Worm (Caenorhabditis elegans) whole organism, young adult: ENCODE data around the gene srlf-15.
A peak's percentile ranks its signal among the peaks of the same experiment; 100 is the strongest.

ENCODE experiments used
- B0035.1 ChIP-seq: sonication (generic microtip); optimal IDR thresholded peaks from 2 replicates; lab custom pipeline; 2016; ENCODE audit warnings: missing genetic modification characterization, mild to moderate bottlenecking, missing compliant biosample characterization, missing genotype, missing genetic modification reagents
- B0261.1 ChIP-seq: sonication (generic microtip); optimal IDR thresholded peaks from 2 replicates; lab custom pipeline; 2016; ENCODE audit warnings: mild to moderate bottlenecking, missing genetic modification characterization, moderate library complexity, missing compliant biosample characterization
- C06A6.2 ChIP-seq: fragments of 200-800 bp; sonication (Bioruptor generic); conservative IDR thresholded peaks from 2 replicates; pipeline ENCODE4 v1.3.6; 2022; ENCODE audit warnings: missing genetic modification characterization, missing compliant biosample characterization
- F10E7.11 ChIP-seq: sonication (generic microtip); optimal IDR thresholded peaks from 2 replicates; lab custom pipeline; 2017; ENCODE audit warnings: mild to moderate bottlenecking, missing genetic modification characterization, moderate library complexity, missing compliant biosample characterization
- F22D6.2 ChIP-seq: sonication (generic microtip); optimal IDR thresholded peaks from 2 replicates; lab custom pipeline; 2016; ENCODE audit warnings: mild to moderate bottlenecking, missing genetic modification characterization, missing compliant biosample characterization
- F52B5.7 ChIP-seq: sonication (generic microtip); optimal IDR thresholded peaks from 2 replicates; lab custom pipeline; 2016; ENCODE audit warnings: mild to moderate bottlenecking, missing genetic modification characterization, missing compliant biosample characterization
- K11D2.4 ChIP-seq: fragments of 200-800 bp; sonication (Bioruptor generic); IDR thresholded peaks from 2 replicates; pipeline ENCODE4 v1.3.6; 2022; ENCODE audit warnings: missing genetic modification reagents, missing genetic modification characterization, missing compliant biosample characterization
- T26A5.8 ChIP-seq: sonication (generic microtip); optimal IDR thresholded peaks from 2 replicates; lab custom pipeline; 2016; ENCODE audit warnings: missing genetic modification characterization, missing compliant biosample characterization
- Y53G8AR.9 ChIP-seq: fragments of 200-800 bp; sonication (Bioruptor generic); conservative IDR thresholded peaks from 2 replicates; pipeline ENCODE4 v1.3.6; 2022; ENCODE audit warnings: missing genetic modification reagents, missing genetic modification characterization, missing compliant biosample characterization
- aptf-2 ChIP-seq: fragments of 200-800 bp; sonication (Bioruptor generic); conservative IDR thresholded peaks from 2 replicates; pipeline ENCODE4 v1.3.6; 2022; ENCODE audit warnings: missing genetic modification reagents, missing genetic modification characterization, missing compliant biosample characterization
- aptf-3 ChIP-seq: fragments of 200-800 bp; sonication (Bioruptor generic); IDR thresholded peaks from 2 replicates; pipeline ENCODE4 v1.3.6; 2022; ENCODE audit warnings: missing genetic modification characterization, missing compliant biosample characterization
- attf-3 ChIP-seq: fragments of 200-800 bp; sonication (Bioruptor generic); conservative IDR thresholded peaks from 2 replicates; pipeline ENCODE4 v1.3.6; 2022; ENCODE audit warnings: missing genetic modification reagents, missing genetic modification characterization, missing compliant biosample characterization
- bed-1 ChIP-seq: fragments of 200-800 bp; sonication (Bioruptor generic); IDR thresholded peaks from 2 replicates; pipeline ENCODE4 v1.3.6; 2022; ENCODE audit warnings: missing genetic modification reagents, missing genetic modification characterization, missing compliant biosample characterization
- bed-2 ChIP-seq: fragments of 200-800 bp; sonication (Bioruptor generic); IDR thresholded peaks from 2 replicates; pipeline ENCODE4 v1.3.6; 2022; ENCODE audit warnings: missing genetic modification reagents, missing genetic modification characterization, missing compliant biosample characterization
- ccch-3 ChIP-seq: fragments of 200-800 bp; sonication (Bioruptor generic); optimal IDR thresholded peaks from 2 replicates; lab custom pipeline; 2018; ENCODE audit warnings: mild to moderate bottlenecking, missing genetic modification characterization, missing compliant biosample characterization
- ceh-27 ChIP-seq: fragments of 200-800 bp; sonication (Bioruptor generic); optimal IDR thresholded peaks from 2 replicates; lab custom pipeline; 2018; ENCODE audit warnings: mild to moderate bottlenecking, missing genetic modification characterization, moderate library complexity, missing compliant biosample characterization
- ceh-40 ChIP-seq: fragments of 200-800 bp; sonication (Bioruptor generic); IDR thresholded peaks from 2 replicates; pipeline ENCODE4 v1.3.6; 2022; ENCODE audit warnings: missing genetic modification characterization, missing compliant biosample characterization
- ceh-58 ChIP-seq: fragments of 200-800 bp; sonication (Bioruptor generic); IDR thresholded peaks from 2 replicates; pipeline ENCODE4 v1.3.6; 2022; ENCODE audit warnings: missing genetic modification characterization, missing compliant biosample characterization
- dpff-1 ChIP-seq: sonication (generic microtip); optimal IDR thresholded peaks from 2 replicates; lab custom pipeline; 2017; ENCODE audit warnings: mild to moderate bottlenecking, missing genetic modification characterization, missing compliant biosample characterization
- ekl-4 ChIP-seq: fragments of 200-800 bp; sonication (Bioruptor generic); IDR thresholded peaks from 2 replicates; pipeline ENCODE4 v1.3.6; 2022; ENCODE audit warnings: missing genetic modification reagents, missing genetic modification characterization, missing compliant biosample characterization
- him-1 ChIP-seq: sonication (generic microtip); optimal IDR thresholded peaks from 2 replicates; lab custom pipeline; 2016; ENCODE audit warnings: missing genotype, missing genetic modification reagents, missing genetic modification characterization, missing compliant biosample characterization
- hmg-20 ChIP-seq: fragments of 200-800 bp; sonication (Bioruptor generic); IDR thresholded peaks from 2 replicates; pipeline ENCODE4 v1.3.6; 2022; ENCODE audit warnings: missing genetic modification reagents, missing genetic modification characterization, missing compliant biosample characterization
- hrde-1 ChIP-seq: sonication (generic microtip); optimal IDR thresholded peaks from 2 replicates; lab custom pipeline; 2016; ENCODE audit warnings: missing genetic modification characterization, mild to moderate bottlenecking, missing compliant biosample characterization, moderate library complexity, missing genotype, missing genetic modification reagents, borderline replicate concordance
- hsf-1 ChIP-seq: fragments of 200-800 bp; sonication (Bioruptor generic); IDR thresholded peaks from 2 replicates; pipeline ENCODE4 v1.3.6; 2022; ENCODE audit warnings: missing genetic modification reagents, missing genetic modification characterization, missing compliant biosample characterization
- let-526 ChIP-seq: fragments of 200-800 bp; sonication (Bioruptor generic); IDR thresholded peaks from 2 replicates; pipeline ENCODE4 v1.3.6; 2022; ENCODE audit warnings: missing genetic modification reagents, missing genetic modification characterization, missing compliant biosample characterization
- let-607 ChIP-seq, 2 experiments: fragments of 200-800 bp in 1 of 2; sonication (Bioruptor generic) in 1 of 2; sonication (generic microtip) in 1 of 2; optimal IDR thresholded peaks; 2 replicates each; lab custom pipeline; 2016 to 2018; ENCODE audit warnings: mild to moderate bottlenecking in 2 of 2, missing compliant biosample characterization in 2 of 2, missing genetic modification characterization in 2 of 2, moderate library complexity in 2 of 2, missing genotype in 1 of 2
- lsy-27 ChIP-seq: sonication (generic microtip); optimal IDR thresholded peaks from 2 replicates; lab custom pipeline; 2017; ENCODE audit warnings: missing genetic modification characterization, mild to moderate bottlenecking, missing compliant biosample characterization, antibody characterized with exemption, missing genotype, borderline replicate concordance; ENCODE audit not compliant: insufficient read depth
- madf-10 ChIP-seq: sonication (generic microtip); optimal IDR thresholded peaks from 2 replicates; lab custom pipeline; 2016; ENCODE audit warnings: mild to moderate bottlenecking, missing genetic modification characterization, missing compliant biosample characterization
- madf-8 ChIP-seq: fragments of 200-800 bp; sonication (Bioruptor generic); conservative IDR thresholded peaks from 2 replicates; pipeline ENCODE4 v1.3.6; 2022; ENCODE audit warnings: missing genetic modification reagents, missing genetic modification characterization, missing compliant biosample characterization
- mel-28 ChIP-seq: sonication (generic microtip); optimal IDR thresholded peaks from 2 replicates; lab custom pipeline; 2016; ENCODE audit warnings: borderline replicate concordance, mild to moderate bottlenecking, missing genetic modification characterization, missing compliant biosample characterization
- mes-4 ChIP-seq: sonication (generic microtip); optimal IDR thresholded peaks from 2 replicates; lab custom pipeline; 2016; ENCODE audit warnings: missing genotype, missing genetic modification characterization, missing compliant biosample characterization
- nfya-2 ChIP-seq: fragments of 200-800 bp; sonication (Bioruptor generic); IDR thresholded peaks from 2 replicates; pipeline ENCODE4 v1.3.6; 2022; ENCODE audit warnings: missing genetic modification reagents, missing genetic modification characterization, missing compliant biosample characterization
- nhr-120 ChIP-seq: fragments of 200-800 bp; sonication (Bioruptor generic); IDR thresholded peaks from 2 replicates; pipeline ENCODE4 v1.3.6; 2022; ENCODE audit warnings: missing genetic modification characterization, missing compliant biosample characterization
- nhr-80 ChIP-seq: sonication (generic microtip); optimal IDR thresholded peaks from 2 replicates; lab custom pipeline; 2016; ENCODE audit warnings: missing genetic modification characterization, missing compliant biosample characterization
- nhr-90 ChIP-seq: sonication (generic microtip); optimal IDR thresholded peaks from 2 replicates; lab custom pipeline; 2016; ENCODE audit warnings: missing genotype, mild to moderate bottlenecking, missing genetic modification characterization, missing compliant biosample characterization
- pbrm-1 ChIP-seq: fragments of 200-800 bp; sonication (Bioruptor generic); IDR thresholded peaks from 2 replicates; pipeline ENCODE4 v1.3.6; 2022; ENCODE audit warnings: missing genetic modification reagents, missing genetic modification characterization, missing compliant biosample characterization
- rpc-1 ChIP-seq, 2 experiments: fragments of 150-350 bp in 1 of 2; sonication (generic microtip) in 1 of 2; optimal IDR thresholded peaks; 2 replicates each; lab custom pipeline; 2014 to 2018; ENCODE audit warnings: missing biosample characterization in 1 of 2, missing genetic modification characterization in 1 of 2, missing genetic modification reagents in 1 of 2, missing genotype in 1 of 2
- sea-2 ChIP-seq: fragments of 200-800 bp; sonication (Bioruptor generic); IDR thresholded peaks from 2 replicates; pipeline ENCODE4 v1.3.6; 2022; ENCODE audit warnings: missing genetic modification characterization, missing compliant biosample characterization
- unc-130 ChIP-seq: sonication (generic microtip); optimal IDR thresholded peaks from 2 replicates; lab custom pipeline; 2016; ENCODE audit warnings: missing genetic modification reagents, missing genetic modification characterization, missing compliant biosample characterization
- xnd-1 ChIP-seq: sonication (generic microtip); optimal IDR thresholded peaks from 2 replicates; lab custom pipeline; 2016; ENCODE audit warnings: missing genotype, missing genetic modification reagents, missing genetic modification characterization, missing compliant biosample characterization
- ztf-18 ChIP-seq: sonication (generic microtip); optimal IDR thresholded peaks from 2 replicates; lab custom pipeline; 2016; ENCODE audit warnings: missing genotype, mild to moderate bottlenecking, missing genetic modification characterization, missing compliant biosample characterization
- ztf-6 ChIP-seq: fragments of 200-800 bp; sonication (Bioruptor generic); IDR thresholded peaks from 2 replicates; pipeline ENCODE4 v1.3.6; 2022; ENCODE audit warnings: missing genetic modification reagents, missing genetic modification characterization, missing compliant biosample characterization

srlf-15 gene

ce11 chrII:11050678-11051077 is 14.8 kb downstream of the srlf-15 start (continued):
- TF ChIP-seq let-526 (GFP tag; lab: Robert Waterston, UW), result no peak
- TF ChIP-seq hrde-1 (tag; lab: Kevin White, UChicago), result no peak
- no peak for TF ChIP-seq rpc-1 (optimal IDR thresholded peaks at IDR 0.05; lab: Kevin White, UChicago)
- no peak for TF ChIP-seq rpc-1 (tag; optimal IDR thresholded peaks at IDR 0.05; lab: Kevin White, UChicago)
- TF ChIP-seq ccch-3 (GFP tag; lab: Kevin White, UChicago), result no peak
- no peak for TF ChIP-seq nhr-80 (tag; lab: Kevin White, UChicago)
- TF ChIP-seq nhr-120 (GFP tag; lab: Robert Waterston, UW), result no peak
- no peak for TF ChIP-seq F22D6.2 (tag; lab: Kevin White, UChicago)
- no peak for TF ChIP-seq unc-130 (GFP tag; lab: Kevin White, UChicago)
- no peak for TF ChIP-seq K11D2.4 (GFP tag; lab: Robert Waterston, UW)
- TF ChIP-seq hsf-1 (GFP tag; lab: Robert Waterston, UW), result 0 out of 2 replicates have a peak, but pooled peaks have one; percentile 25
- TF ChIP-seq lsy-27 (tag; lab: Kevin White, UChicago), result no peak
- no peak for TF ChIP-seq Y53G8AR.9
- no peak for TF ChIP-seq sea-2 (GFP tag; lab: Robert Waterston, UW)
- 0 out of 2 replicates have a peak, but pooled peaks have one; percentile 41 for TF ChIP-seq ekl-4 (GFP tag; lab: Robert Waterston, UW)
- TF ChIP-seq F52B5.7 (tag; lab: Kevin White, UChicago), result no peak
- TF ChIP-seq B0035.1 (tag; lab: Kevin White, UChicago), result no peak
- no peak for TF ChIP-seq B0261.1
- TF ChIP-seq C06A6.2 (GFP tag; lab: Robert Waterston, UW), result no peak
- TF ChIP-seq him-1, result no peak
- no peak for TF ChIP-seq madf-10
- TF ChIP-seq ztf-6 (GFP tag; lab: Robert Waterston, UW), result no peak
- peak; percentile 94 for TF ChIP-seq madf-8 (GFP tag; lab: Robert Waterston, UW)
- peak; percentile 89 for TF ChIP-seq xnd-1 (tag; lab: Kevin White, UChicago)
- no peak for TF ChIP-seq ceh-40 (GFP tag; lab: Robert Waterston, UW)
- no peak for TF ChIP-seq ceh-58 (GFP tag; lab: Robert Waterston, UW)
- no peak for TF ChIP-seq aptf-2 (GFP tag; lab: Robert Waterston, UW)
- peak; percentile 45; the same call in 1 of the 2 replicates for TF ChIP-seq attf-3 (GFP tag; lab: Robert Waterston, UW)
- TF ChIP-seq mes-4 (tag; lab: Kevin White, UChicago), result no peak

- TF ChIP-seq dpff-1 (no peak), ceh-58 (GFP tag; lab: Robert Waterston, UW) (no peak), aptf-3 (GFP tag; lab: Robert Waterston, UW) (no peak), nhr-90 (tag; lab: Kevin White, UChicago) (no peak), F10E7.11 (no peak), pbrm-1 (GFP tag; lab: Robert Waterston, UW) (no peak), nfya-2 (GFP tag; lab: Robert Waterston, UW) (no peak), T26A5.8 (no peak), K11D2.4 (GFP tag; lab: Robert Waterston, UW) (no peak), F22D6.2 (tag; lab: Kevin White, UChicago) (no peak), ztf-18 (tag; lab: Kevin White, UChicago) (no peak), mel-28 (tag; lab: Kevin White, UChicago) (no peak)
These were observed 16.7 kb downstream of the srlf-15 start for ce11 chrII:11052526-11052925.

- no peak for TF ChIP-seq let-607 (tag; optimal IDR thresholded peaks at IDR 0.05; lab: Kevin White, UChicago)
- TF ChIP-seq nfya-2 (GFP tag; lab: Robert Waterston, UW), result no peak
- TF ChIP-seq hmg-20 (GFP tag; lab: Robert Waterston, UW), result no peak
- no peak for TF ChIP-seq bed-2
- no peak for TF ChIP-seq ceh-27
- no peak for TF ChIP-seq bed-1 (GFP tag; lab: Robert Waterston, UW)
These were observed 19.3 kb downstream of the srlf-15 start, which contains the start of gene F45E10.2 for ce11 chrII:11055223-11055622. F45E10.2 (minus strand) TSS chrII:11055323.
